Worm (Caenorhabditis elegans): ENCODE results near the gene T23B7.3.
A peak's percentile ranks its signal among the peaks of the same experiment; 100 is the strongest.
"Not testable (repeated sequence)": the region's sequence is repeated elsewhere in the genome, so short reads cannot be mapped to it uniquely, and the experiment has no call there.

The T23B7.3 gene

DNA sequence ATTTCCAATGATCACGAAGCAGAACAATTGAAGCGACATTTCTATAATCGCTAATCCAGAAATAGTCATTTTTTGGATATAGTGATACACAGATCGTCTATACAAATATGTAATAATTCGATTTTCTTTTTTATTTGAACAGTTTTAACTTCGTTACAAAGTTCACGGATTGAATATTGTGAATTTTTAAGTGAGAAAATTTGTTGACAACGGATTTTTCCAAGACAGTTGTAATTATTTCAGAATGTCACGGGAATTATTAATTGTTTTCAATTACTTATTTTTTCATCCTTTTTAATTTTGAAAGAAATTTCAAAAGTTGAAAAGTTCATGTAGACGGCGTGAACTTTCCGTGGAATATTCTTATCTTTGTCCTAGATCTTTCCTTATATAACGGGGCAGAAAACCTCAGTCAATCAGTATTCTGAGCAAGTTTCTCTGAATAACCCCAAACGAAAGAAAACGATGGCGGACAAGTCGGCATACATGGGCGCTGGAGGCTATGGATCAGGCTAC is 7.8 kb upstream of the T23B7.3 start, which contains the start of the genes T23B7.2 and nspd-4:
TSS of gene T23B7.2 (minus strand) at position 101 of the 516 bp plus-strand sequence.
TSS of gene nspd-4 (plus strand) at position 466 of the 516 bp plus-strand sequence.
- TF ChIP-seq nhr-28, nhr-76, hlh-1 (tag; optimal IDR thresholded peaks at IDR 0.05): not testable (repeated sequence)

DNA sequence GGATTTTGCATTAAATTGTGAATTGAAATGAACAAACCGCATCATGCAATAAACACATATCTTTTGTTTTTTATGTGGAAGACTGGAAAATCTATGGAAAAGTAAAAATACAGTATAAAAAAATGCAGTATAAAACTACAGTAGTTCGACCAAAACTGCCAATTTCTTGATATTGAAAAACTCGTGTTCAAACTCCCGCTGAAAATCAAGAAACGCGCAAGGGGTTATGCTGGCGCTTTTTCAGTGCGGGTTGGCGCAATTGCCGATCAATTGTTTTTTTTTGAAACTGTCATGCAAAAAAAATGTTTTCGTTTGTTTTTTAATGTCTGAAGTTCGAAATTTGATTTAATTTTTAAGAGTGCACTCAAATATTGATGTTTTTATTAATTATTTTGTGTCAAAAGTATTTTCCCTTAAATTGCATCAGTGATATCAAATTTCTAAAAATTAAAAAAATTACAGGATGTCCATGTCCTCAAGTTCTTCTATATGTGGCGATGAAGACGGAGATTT is 1.7 kb downstream of the T23B7.3 start, which contains the start of gene dnj-9:
TSS of gene dnj-9 (plus strand) at position 463 of the 513 bp plus-strand sequence.
- peak; percentile 60 for TF ChIP-seq ceh-39 (tag; optimal IDR thresholded peaks at IDR 0.05)
- peak; percentile 70 for TF ChIP-seq pha-4 (tag; optimal IDR thresholded peaks at IDR 0.05)
- TF ChIP-seq M03D4.4 (tag; optimal IDR thresholded peaks at IDR 0.05): peak; percentile 79
- peak; percentile 59 for TF ChIP-seq ceh-43 (GFP tag; optimal IDR thresholded peaks at IDR 0.05)
- peak; percentile 31 for TF ChIP-seq unc-62 (GFP tag; optimal IDR thresholded peaks at IDR 0.05)
- peak; percentile 58 for TF ChIP-seq mls-2 (tag; optimal IDR thresholded peaks at IDR 0.05)
- no peak for TF ChIP-seq unc-120 (tag; optimal IDR thresholded peaks at IDR 0.05; ENCODE audit: poor library complexity, severe bottlenecking)
- peak; percentile 9 for TF ChIP-seq ztf-11 (tag; optimal IDR thresholded peaks at IDR 0.05)
- TF ChIP-seq nhr-237 (tag; optimal IDR thresholded peaks at IDR 0.05): peak; percentile 87
- TF ChIP-seq ham-2 (GFP tag; optimal IDR thresholded peaks at IDR 0.05): no peak
- peak; percentile 15 for TF ChIP-seq blmp-1 (tag; optimal IDR thresholded peaks at IDR 0.05)
- TF ChIP-seq snpc-4 (tag; optimal IDR thresholded peaks at IDR 0.05): no peak
- TF ChIP-seq tbx-8 (GFP tag; optimal IDR thresholded peaks at IDR 0.05): no peak
- peak; percentile 17 for TF ChIP-seq elt-3 (tag; optimal IDR thresholded peaks at IDR 0.05)
- no peak for TF ChIP-seq lin-32 (GFP tag; optimal IDR thresholded peaks at IDR 0.05)
- TF ChIP-seq bed-3 (GFP tag; optimal IDR thresholded peaks at IDR 0.05): peak; percentile 34
- TF ChIP-seq nhr-2 (tag; optimal IDR thresholded peaks at IDR 0.05): no peak
- no peak for TF ChIP-seq nhr-28 (tag; optimal IDR thresholded peaks at IDR 0.05)
- TF ChIP-seq cnd-1 (tag; optimal IDR thresholded peaks at IDR 0.05): peak; percentile 62
- TF ChIP-seq lsy-2 (tag; optimal IDR thresholded peaks at IDR 0.05): peak; percentile 82
- TF ChIP-seq nhr-12 (tag; optimal IDR thresholded peaks at IDR 0.05): no peak
- TF ChIP-seq drap-1 (GFP tag; optimal IDR thresholded peaks at IDR 0.05): peak; percentile 13
- peak; percentile 87 for TF ChIP-seq sptf-1 (tag; optimal IDR thresholded peaks at IDR 0.05)
- peak; percentile 59 for TF ChIP-seq ces-1 (GFP tag; optimal IDR thresholded peaks at IDR 0.05)
- no peak for TF ChIP-seq unc-39 (tag; optimal IDR thresholded peaks at IDR 0.05)
- no peak for TF ChIP-seq sem-2 (GFP tag; optimal IDR thresholded peaks at IDR 0.05)
- peak; percentile 58 for TF ChIP-seq mab-5 (tag; optimal IDR thresholded peaks at IDR 0.05)
- no peak for TF ChIP-seq nhr-76 (tag; optimal IDR thresholded peaks at IDR 0.05)
- TF ChIP-seq hlh-1 (tag; optimal IDR thresholded peaks at IDR 0.05): peak; percentile 77
- no peak for TF ChIP-seq elt-1 (tag; optimal IDR thresholded peaks at IDR 0.05; ENCODE audit: borderline replicate concordance, insufficient read depth)
- peak; percentile 91 for TF ChIP-seq mep-1 (tag; optimal IDR thresholded peaks at IDR 0.05)
- TF ChIP-seq zip-8 (tag; optimal IDR thresholded peaks at IDR 0.05): no peak
- peak; percentile 34 for TF ChIP-seq flh-1 (GFP tag; optimal IDR thresholded peaks at IDR 0.05)
- TF ChIP-seq ceh-83 (GFP tag; optimal IDR thresholded peaks at IDR 0.05): peak; percentile 59
- TF ChIP-seq lin-13 (tag; optimal IDR thresholded peaks at IDR 0.05): peak; percentile 95

DNA sequence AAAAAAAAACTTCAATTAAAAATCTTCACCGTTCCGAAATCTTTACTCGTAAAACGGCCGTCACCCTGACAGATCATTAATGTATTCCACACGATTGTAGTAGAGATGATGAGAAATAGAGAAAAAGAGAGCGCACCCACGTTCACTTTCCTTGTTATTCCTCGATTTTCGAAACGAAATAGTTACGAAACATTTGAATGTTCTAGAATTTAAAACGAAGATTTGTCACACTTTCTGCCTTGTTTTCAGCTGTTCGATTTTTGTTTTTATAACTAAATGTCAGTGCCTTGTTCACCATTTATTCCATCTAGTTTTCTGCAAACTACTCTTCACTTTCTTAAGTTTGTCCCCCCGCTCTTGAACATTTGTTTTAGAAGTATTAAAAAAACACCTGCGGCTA is 4.8 kb downstream of the T23B7.3 start:
- TF ChIP-seq snpc-4 (tag; optimal IDR thresholded peaks at IDR 0.05) (no peak), ceh-39 (tag; optimal IDR thresholded peaks at IDR 0.05) (no peak), unc-62 (GFP tag; optimal IDR thresholded peaks at IDR 0.05) (no peak), unc-39 (tag; optimal IDR thresholded peaks at IDR 0.05) (no peak), lin-13 (tag; optimal IDR thresholded peaks at IDR 0.05) (no peak), elt-3 (tag; optimal IDR thresholded peaks at IDR 0.05) (no peak), M03D4.4 (tag; optimal IDR thresholded peaks at IDR 0.05) (no peak), mls-2 (tag; optimal IDR thresholded peaks at IDR 0.05) (no peak), pha-4 (tag; optimal IDR thresholded peaks at IDR 0.05) (no peak), nhr-76 (tag; optimal IDR thresholded peaks at IDR 0.05) (no peak), sptf-1 (tag; optimal IDR thresholded peaks at IDR 0.05) (no peak), lin-32 (GFP tag; optimal IDR thresholded peaks at IDR 0.05) (no peak), ham-2 (GFP tag; optimal IDR thresholded peaks at IDR 0.05) (no peak), sem-2 (GFP tag; optimal IDR thresholded peaks at IDR 0.05) (no peak), ceh-43 (GFP tag; optimal IDR thresholded peaks at IDR 0.05) (no peak), unc-120 (tag; optimal IDR thresholded peaks at IDR 0.05; ENCODE audit: poor library complexity, severe bottlenecking) (no peak), cnd-1 (tag; optimal IDR thresholded peaks at IDR 0.05) (no peak), mab-5 (tag; optimal IDR thresholded peaks at IDR 0.05) (no peak), ces-1 (GFP tag; optimal IDR thresholded peaks at IDR 0.05) (no peak)

Measured in whole organism, mixed stage, embryonic.